Fruit fly (Drosophila melanogaster) whole organism, adult: ENCODE results near the gene CG13946.

Experiments used
- CG11617 ChIP-seq: fragments of 200-800 bp; sonication (Bioruptor generic); optimal IDR thresholded peaks from 2 replicates; lab custom pipeline; 2017; ENCODE audit warnings: mild to moderate bottlenecking, missing biosample characterization, missing genetic modification reagents, missing genetic modification characterization
- CG12768 ChIP-seq: fragments of 200-800 bp; sonication (Bioruptor generic); optimal IDR thresholded peaks from 2 replicates; lab custom pipeline; 2017; ENCODE audit warnings: missing biosample characterization, missing genetic modification characterization, mild to moderate bottlenecking, moderate library complexity, missing genetic modification reagents
- CG14711 ChIP-seq: fragments of 200-800 bp; sonication (Bioruptor generic); optimal IDR thresholded peaks from 2 replicates; lab custom pipeline; 2018; ENCODE audit warnings: missing biosample characterization, mild to moderate bottlenecking, missing genetic modification characterization, moderate library complexity
- CG1620 ChIP-seq: fragments of 200-800 bp; sonication (Bioruptor generic); optimal IDR thresholded peaks from 2 replicates; lab custom pipeline; 2016; ENCODE audit warnings: missing biosample characterization, missing genetic modification characterization
- CG33017 ChIP-seq: fragments of 200-800 bp; sonication (Bioruptor generic); optimal IDR thresholded peaks from 2 replicates; lab custom pipeline; 2018; ENCODE audit warnings: missing biosample characterization, mild to moderate bottlenecking, missing genetic modification characterization, moderate library complexity
- CG5204 ChIP-seq: fragments of 200-800 bp; sonication (Bioruptor generic); optimal IDR thresholded peaks from 2 replicates; lab custom pipeline; 2016; ENCODE audit warnings: missing biosample characterization, missing genetic modification characterization
- CG7045 ChIP-seq: fragments of 200-800 bp; sonication (Bioruptor generic); optimal IDR thresholded peaks from 2 replicates; lab custom pipeline; 2017; ENCODE audit warnings: missing biosample characterization, mild to moderate bottlenecking, missing genetic modification characterization
- CG7101 ChIP-seq: fragments of 200-800 bp; sonication (Bioruptor generic); optimal IDR thresholded peaks from 2 replicates; lab custom pipeline; 2018; ENCODE audit warnings: missing biosample characterization, mild to moderate bottlenecking, missing genetic modification characterization, moderate library complexity
- Clk ChIP-seq: fragments of 200-800 bp; sonication (Bioruptor generic); optimal IDR thresholded peaks from 2 replicates; lab custom pipeline; 2017; ENCODE audit warnings: missing biosample characterization, missing genetic modification characterization
- Crg-1 ChIP-seq: fragments of 200-800 bp; sonication (Bioruptor generic); optimal IDR thresholded peaks from 2 replicates; lab custom pipeline; 2016; ENCODE audit warnings: missing biosample characterization, missing genetic modification characterization
- Hr96 ChIP-seq: fragments of 200-800 bp; sonication (Bioruptor generic); optimal IDR thresholded peaks from 2 replicates; lab custom pipeline; 2016; ENCODE audit warnings: missing biosample characterization, missing genetic modification characterization
- Mnt ChIP-seq: fragments of 200-800 bp; sonication (Bioruptor generic); optimal IDR thresholded peaks from 2 replicates; lab custom pipeline; 2016; ENCODE audit warnings: missing biosample characterization, mild to moderate bottlenecking, missing genetic modification characterization
- bab1 ChIP-seq: fragments of 200-800 bp; sonication (Bioruptor generic); optimal IDR thresholded peaks from 3 replicates; lab custom pipeline; 2019; ENCODE audit warnings: missing biosample characterization, mild to moderate bottlenecking, missing genetic modification characterization, moderate library complexity
- cic ChIP-seq: fragments of 200-800 bp; sonication (Bioruptor generic); optimal IDR thresholded peaks from 2 replicates; lab custom pipeline; 2017; ENCODE audit warnings: missing biosample characterization, mild to moderate bottlenecking, missing genetic modification characterization, moderate library complexity
- cnc ChIP-seq, 2 experiments: fragments of >200 bp; optimal IDR thresholded peaks; 2 replicates each; lab custom pipeline; 2017
- kay ChIP-seq: fragments of 200-800 bp; sonication (Bioruptor generic); peaks from one replicate; lab custom pipeline; 2016; ENCODE audit warnings: missing biosample characterization, missing genetic modification characterization, borderline replicate concordance
- ovo ChIP-seq: fragments of 200-800 bp; sonication (Bioruptor generic); optimal IDR thresholded peaks from 2 replicates; lab custom pipeline; 2016; ENCODE audit warnings: missing biosample characterization, missing genetic modification characterization
- pad ChIP-seq: fragments of 200-800 bp; sonication (Bioruptor generic); optimal IDR thresholded peaks from 3 replicates; lab custom pipeline; 2017; ENCODE audit warnings: missing biosample characterization, missing genetic modification characterization, mild to moderate bottlenecking, moderate library complexity, missing genetic modification reagents
- tj ChIP-seq: fragments of 200-800 bp; sonication (Bioruptor generic); optimal IDR thresholded peaks from 3 replicates; lab custom pipeline; 2017; ENCODE audit warnings: missing biosample characterization, mild to moderate bottlenecking, missing genetic modification characterization, moderate library complexity
- toe ChIP-seq: fragments of 200-800 bp; sonication (Bioruptor generic); optimal IDR thresholded peaks from 2 replicates; lab custom pipeline; 2016; ENCODE audit warnings: missing biosample characterization, missing genetic modification characterization

CG13946 gene

DNA sequence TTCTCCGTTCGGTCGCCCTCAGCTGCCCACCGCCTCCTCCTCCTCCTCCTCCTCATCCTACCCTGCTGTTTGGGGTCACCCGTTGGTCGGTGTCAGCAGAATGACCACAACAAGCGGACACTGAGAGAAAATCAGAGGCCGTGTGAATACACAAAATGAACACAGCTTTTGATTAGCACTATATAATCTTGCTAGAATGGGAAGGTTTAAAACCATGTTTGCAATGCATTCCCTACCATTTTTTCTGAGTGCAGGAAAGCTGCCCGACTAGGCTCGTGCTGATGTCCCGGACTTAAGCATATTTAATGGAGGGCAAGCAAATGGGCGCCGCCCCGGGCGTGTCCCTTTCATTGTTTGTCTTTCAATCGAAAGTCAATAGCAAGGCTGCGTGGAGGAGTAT is 4.5 kb downstream of the CG13946 start:
- TF ChIP-seq CG11617 (GFP tag; lab: Kevin White, UChicago) (no peak), bab1 (GFP tag; lab: Kevin White, UChicago) (no peak), Mnt (GFP tag; lab: Kevin White, UChicago) (no peak), pad (GFP tag; lab: Kevin White, UChicago) (no peak), CG7045 (GFP tag; lab: Kevin White, UChicago) (no peak), CG33017 (tag; lab: Kevin White, UChicago) (no peak), cic (GFP tag; lab: Kevin White, UChicago) (no peak), Crg-1 (GFP tag; lab: Kevin White, UChicago) (no peak), CG5204 (GFP tag; lab: Kevin White, UChicago) (no peak), Clk (GFP tag; lab: Kevin White, UChicago) (no peak)

DNA sequence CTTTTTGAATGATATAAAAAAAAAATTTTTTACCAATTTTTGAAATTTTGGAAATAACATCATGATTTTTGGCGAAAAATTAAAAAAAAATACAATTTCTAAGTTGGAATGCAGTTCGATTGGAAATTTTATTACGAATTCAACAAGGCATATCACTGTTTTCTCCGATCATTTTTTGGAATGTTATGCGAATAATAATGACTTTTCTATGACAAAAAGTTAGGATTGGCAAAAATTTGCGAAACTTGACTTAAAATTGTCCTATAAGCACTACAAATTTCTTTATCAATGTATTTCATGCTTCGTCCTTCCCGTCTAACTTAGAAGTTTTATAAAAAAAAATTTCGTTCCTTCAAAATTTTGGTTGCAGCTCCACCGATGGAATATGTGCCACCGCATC is 7.7 kb downstream of the CG13946 start, which contains the start of gene CG3544:
Gene CG3544, plus strand, starts transcription at position 301 of the 400 bp plus-strand sequence.
- TF ChIP-seq Hr96 (GFP tag; lab: Kevin White, UChicago) (no peak), CG11617 (GFP tag; lab: Kevin White, UChicago) (no peak), bab1 (GFP tag; lab: Kevin White, UChicago) (no peak), cnc (optimal IDR thresholded peaks at IDR 0.05; lab: Kevin White, UChicago) (no peak), Mnt (GFP tag; lab: Kevin White, UChicago) (no peak), pad (GFP tag; lab: Kevin White, UChicago) (no peak), CG14711 (tag; lab: Kevin White, UChicago) (no peak), CG5204 (GFP tag; lab: Kevin White, UChicago) (no peak), toe (no peak), CG33017 (tag; lab: Kevin White, UChicago) (no peak), tj (no peak)

DNA sequence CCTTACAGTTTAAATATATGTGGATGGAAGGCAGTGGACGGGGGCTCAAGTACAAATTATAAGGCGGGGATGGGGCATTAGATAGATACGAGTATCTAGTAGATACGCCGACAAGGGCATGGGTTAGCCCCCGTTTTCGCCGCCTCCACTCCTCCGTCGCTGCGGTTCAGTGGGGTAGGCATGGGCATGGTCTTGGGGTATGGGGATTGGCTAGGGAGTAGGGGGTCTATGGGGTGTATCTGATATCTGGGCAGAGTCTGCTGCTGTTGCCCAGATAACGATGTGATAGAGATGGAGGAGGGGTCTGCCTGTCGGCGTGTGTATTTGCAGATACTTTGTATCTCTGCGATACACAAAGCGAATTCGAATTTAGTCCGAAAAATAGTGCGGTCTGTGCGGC is 13.6 kb downstream of the CG13946 start:
- no peak for TF ChIP-seq Crg-1 (GFP tag; lab: Kevin White, UChicago)
- TF ChIP-seq CG5204 (GFP tag; lab: Kevin White, UChicago), result no peak
- TF ChIP-seq pad (GFP tag; lab: Kevin White, UChicago), result peak; percentile 42
- peak; percentile 38 for TF ChIP-seq CG12768 (GFP tag; lab: Kevin White, UChicago)

DNA sequence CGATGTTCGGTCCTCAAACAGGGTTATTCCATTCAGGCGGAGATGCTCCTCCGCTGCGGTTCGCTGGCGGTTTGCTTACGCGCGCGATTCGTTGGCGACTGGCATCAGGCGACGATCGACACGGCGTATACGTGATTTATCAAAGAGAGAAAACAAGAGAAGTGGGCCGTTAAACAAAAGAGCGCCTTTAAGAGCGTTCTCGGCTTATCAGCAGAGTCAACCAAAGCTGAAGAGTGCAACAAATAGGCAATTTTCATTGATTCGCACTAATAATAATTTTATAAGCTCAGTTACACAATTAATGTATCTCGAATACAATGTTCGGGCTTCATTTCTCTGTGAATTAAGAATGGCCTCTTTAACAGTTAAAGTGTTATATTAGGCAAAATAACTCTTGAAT is 14.4 kb downstream of the CG13946 start, which contains the start of gene Pkg21D:
Gene Pkg21D, minus strand, starts transcription at position 101 of the 400 bp plus-strand sequence.
- TF ChIP-seq CG33017 (tag; lab: Kevin White, UChicago) (no peak), CG1620 (GFP tag; lab: Kevin White, UChicago) (no peak), bab1 (GFP tag; lab: Kevin White, UChicago) (no peak), toe (no peak), Crg-1 (GFP tag; lab: Kevin White, UChicago) (no peak), cic (GFP tag; lab: Kevin White, UChicago) (no peak), CG12768 (GFP tag; lab: Kevin White, UChicago) (no peak), Clk (GFP tag; lab: Kevin White, UChicago) (no peak), ovo (GFP tag; lab: Kevin White, UChicago) (no peak), CG11617 (GFP tag; lab: Kevin White, UChicago) (no peak), pad (GFP tag; lab: Kevin White, UChicago) (no peak), CG7101 (tag; lab: Kevin White, UChicago) (no peak), CG14711 (tag; lab: Kevin White, UChicago) (no peak), CG5204 (GFP tag; lab: Kevin White, UChicago) (no peak), kay (GFP tag; lab: Kevin White, UChicago) (no peak), Hr96 (GFP tag; lab: Kevin White, UChicago) (no peak)

DNA sequence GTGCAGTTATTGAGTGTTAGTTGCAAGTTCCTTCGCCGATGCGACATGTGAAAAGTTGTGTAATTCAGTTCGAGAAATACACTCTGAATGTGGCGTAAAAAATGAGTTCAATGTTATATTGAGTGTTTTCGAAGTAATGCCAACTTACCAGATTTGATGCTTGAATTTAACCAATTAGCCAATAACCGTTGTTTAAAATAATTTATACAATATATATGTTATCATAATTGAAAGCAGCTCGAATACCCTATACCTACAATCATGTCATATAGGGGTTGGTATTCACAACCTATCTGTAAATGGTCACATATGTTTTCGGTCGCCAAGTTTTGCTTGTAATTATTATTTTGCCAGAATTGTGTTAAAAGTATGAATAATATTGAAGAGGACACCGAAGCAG is 33.9 kb downstream of the CG13946 start, which contains the start of gene Nnf1b:
Gene Nnf1b, plus strand, starts transcription at position 301 of the 400 bp plus-strand sequence.
- TF ChIP-seq Hr96 (GFP tag; lab: Kevin White, UChicago) (no peak), CG14711 (tag; lab: Kevin White, UChicago) (no peak), CG11617 (GFP tag; lab: Kevin White, UChicago) (no peak), ovo (GFP tag; lab: Kevin White, UChicago) (no peak), tj (no peak), kay (GFP tag; lab: Kevin White, UChicago) (no peak), CG33017 (tag; lab: Kevin White, UChicago) (no peak), cic (GFP tag; lab: Kevin White, UChicago) (no peak), CG12768 (GFP tag; lab: Kevin White, UChicago) (no peak), Mnt (GFP tag; lab: Kevin White, UChicago) (no peak), CG7101 (tag; lab: Kevin White, UChicago) (no peak), bab1 (GFP tag; lab: Kevin White, UChicago) (no peak), pad (GFP tag; lab: Kevin White, UChicago) (no peak), toe (no peak), CG1620 (GFP tag; lab: Kevin White, UChicago) (no peak), Clk (GFP tag; lab: Kevin White, UChicago) (no peak), CG7045 (GFP tag; lab: Kevin White, UChicago) (no peak), CG5204 (GFP tag; lab: Kevin White, UChicago) (no peak), cnc (optimal IDR thresholded peaks at IDR 0.05; lab: Kevin White, UChicago) (no peak), Crg-1 (GFP tag; lab: Kevin White, UChicago) (no peak)

DNA sequence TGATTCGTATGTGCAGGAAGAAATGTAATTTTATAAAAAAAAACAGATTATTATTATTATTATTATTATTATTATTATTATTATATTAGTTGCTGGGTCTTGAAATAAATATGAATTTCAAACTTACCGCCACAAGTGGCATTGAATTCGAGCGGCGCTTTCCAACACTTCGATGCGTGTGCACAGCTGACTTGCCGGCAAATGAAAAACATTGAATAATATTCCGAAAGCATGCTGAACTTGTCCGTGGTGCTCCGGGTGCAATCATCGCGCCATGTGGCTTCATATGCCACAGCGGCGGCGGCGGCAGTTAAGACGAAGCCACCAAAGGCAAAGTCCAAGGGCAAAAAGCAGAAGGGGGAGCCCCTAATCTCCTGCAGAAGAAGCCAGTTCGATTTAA is 35.1 kb downstream of the CG13946 start, which contains the start of gene Dbp21E2:
Gene Dbp21E2, plus strand, starts transcription at position 180 of the 400 bp plus-strand sequence.
- no peak for TF ChIP-seq kay (GFP tag; lab: Kevin White, UChicago)
- peak; percentile 2 for TF ChIP-seq Mnt (GFP tag; lab: Kevin White, UChicago)
- no peak for TF ChIP-seq CG11617 (GFP tag; lab: Kevin White, UChicago)
- peak; percentile 32 for TF ChIP-seq CG7101 (tag; lab: Kevin White, UChicago)
